Fruit fly (Drosophila melanogaster): ENCODE measurements around the gene Ipp.

Gene Ipp

dm6 chr3R:13986648-13987047, 28.1 kb downstream of the Ipp start:
- no peak for TF ChIP-seq Pif1B (GFP tag; optimal IDR thresholded peaks at IDR 0.05)
- no peak for TF ChIP-seq CG9948 (tag; optimal IDR thresholded peaks at IDR 0.05)
- no peak for TF ChIP-seq CG15710 (tag; optimal IDR thresholded peaks at IDR 0.05)
- TF ChIP-seq CG12605 (GFP tag; IDR thresholded peaks at IDR 0.05), result no peak
- TF ChIP-seq D1 (tag; optimal IDR thresholded peaks at IDR 0.05), result no peak
- no peak for TF ChIP-seq CG8301 (tag; optimal IDR thresholded peaks at IDR 0.05)

dm6 chr3R:13988923-13989436, 30.4 kb downstream of the Ipp start:
- TF ChIP-seq gl (tag; optimal IDR thresholded peaks at IDR 0.05) (peak; percentile 52), EcR (GFP tag; optimal IDR thresholded peaks at IDR 0.05) (no peak)

- TF ChIP-seq CG17806 (tag; optimal IDR thresholded peaks at IDR 0.05), result peak; percentile 23
- peak; percentile 44 for TF ChIP-seq CG8159 (tag; optimal IDR thresholded peaks at IDR 0.05)
- no peak for TF ChIP-seq Pif1A (GFP tag; optimal IDR thresholded peaks at IDR 0.05)
- peak; percentile 39 for TF ChIP-seq CG9948 (tag; optimal IDR thresholded peaks at IDR 0.05)
- TF ChIP-seq CG14655 (GFP tag; optimal IDR thresholded peaks at IDR 0.05), result peak; percentile 13
These were observed 30.9 kb downstream of the Ipp start for dm6 chr3R:13989453-13989852.

- no peak for TF ChIP-seq Snoo (tag; optimal IDR thresholded peaks at IDR 0.05)
- TF ChIP-seq CG17806 (tag; optimal IDR thresholded peaks at IDR 0.05), result no peak
- TF ChIP-seq CG4496 (GFP tag; IDR thresholded peaks at IDR 0.05), result 0 out of 3 replicates have a peak, but pooled peaks have one; percentile 35
- TF ChIP-seq Pif1A (GFP tag; optimal IDR thresholded peaks at IDR 0.05), result no peak
- no peak for TF ChIP-seq Ets98B (GFP tag; IDR thresholded peaks at IDR 0.05)
- TF ChIP-seq CG13204 (GFP tag; optimal IDR thresholded peaks at IDR 0.05), result no peak
- no peak for TF ChIP-seq D1 (tag; optimal IDR thresholded peaks at IDR 0.05)
- no peak for TF ChIP-seq fd96Ca (GFP tag; IDR thresholded peaks at IDR 0.05)
- TF ChIP-seq rn (GFP tag; IDR thresholded peaks at IDR 0.05), result no peak
These were observed 31.5 kb downstream of the Ipp start for dm6 chr3R:13990109-13990508.

- TF ChIP-seq Pif1A (GFP tag; optimal IDR thresholded peaks at IDR 0.05) (no peak), CG4496 (GFP tag; IDR thresholded peaks at IDR 0.05) (peak; percentile 67; the same call in 2 of the 3 replicates), Snoo (tag; optimal IDR thresholded peaks at IDR 0.05) (peak; percentile 29), CG8301 (tag; optimal IDR thresholded peaks at IDR 0.05) (peak; percentile 2), CG32121 (GFP tag; IDR thresholded peaks at IDR 0.05) (peak; percentile 65; the same call in 1 of the 2 replicates), Ets98B (GFP tag; IDR thresholded peaks at IDR 0.05) (peak; percentile 46), fd96Ca (GFP tag; IDR thresholded peaks at IDR 0.05) (peak; percentile 55; the same call in 1 of the 3 replicates), CG12605 (GFP tag; IDR thresholded peaks at IDR 0.05) (peak; percentile 77), CG15710 (tag; optimal IDR thresholded peaks at IDR 0.05) (no peak), CG14655 (GFP tag; optimal IDR thresholded peaks at IDR 0.05) (no peak), Pif1B (GFP tag; optimal IDR thresholded peaks at IDR 0.05) (no peak), rn (GFP tag; IDR thresholded peaks at IDR 0.05) (0 out of 2 replicates have a peak, but pooled peaks have one; percentile 22), EcR (GFP tag; optimal IDR thresholded peaks at IDR 0.05) (no peak), CG9948 (tag; optimal IDR thresholded peaks at IDR 0.05) (no peak)
These were observed 33.5 kb downstream of the Ipp start for dm6 chr3R:13992126-13992535.

dm6 chr3R:13995426-13995825, 36.8 kb downstream of the Ipp start:
- TF ChIP-seq CG13204 (GFP tag; optimal IDR thresholded peaks at IDR 0.05) (no peak), gl (tag; optimal IDR thresholded peaks at IDR 0.05) (no peak), fd96Ca (GFP tag; IDR thresholded peaks at IDR 0.05) (no peak), Pif1B (GFP tag; optimal IDR thresholded peaks at IDR 0.05) (no peak), CG14655 (GFP tag; optimal IDR thresholded peaks at IDR 0.05) (no peak), CG8159 (tag; optimal IDR thresholded peaks at IDR 0.05) (no peak), CG17806 (tag; optimal IDR thresholded peaks at IDR 0.05) (no peak), EcR (GFP tag; optimal IDR thresholded peaks at IDR 0.05) (no peak), CG9948 (tag; optimal IDR thresholded peaks at IDR 0.05) (no peak), rn (GFP tag; IDR thresholded peaks at IDR 0.05) (no peak), Snoo (tag; optimal IDR thresholded peaks at IDR 0.05) (no peak), Ets98B (GFP tag; IDR thresholded peaks at IDR 0.05) (no peak), CG10348 (GFP tag; IDR thresholded peaks at IDR 0.05) (no peak), CG4496 (GFP tag; IDR thresholded peaks at IDR 0.05) (no peak), Pif1A (GFP tag; optimal IDR thresholded peaks at IDR 0.05) (no peak)

- TF ChIP-seq CG15710 (tag; optimal IDR thresholded peaks at IDR 0.05) (no peak), CG32121 (GFP tag; IDR thresholded peaks at IDR 0.05) (no peak), CG8301 (tag; optimal IDR thresholded peaks at IDR 0.05) (no peak), CG4496 (GFP tag; IDR thresholded peaks at IDR 0.05) (no peak), fd96Ca (GFP tag; IDR thresholded peaks at IDR 0.05) (no peak), CG9948 (tag; optimal IDR thresholded peaks at IDR 0.05) (no peak), Pif1B (GFP tag; optimal IDR thresholded peaks at IDR 0.05) (no peak), CG8159 (tag; optimal IDR thresholded peaks at IDR 0.05) (no peak), CG12605 (GFP tag; IDR thresholded peaks at IDR 0.05) (no peak), CG34367 (tag; optimal IDR thresholded peaks at IDR 0.05) (no peak), Ets98B (GFP tag; IDR thresholded peaks at IDR 0.05) (no peak; the same call in 1 of the 2 replicates), CG10348 (GFP tag; IDR thresholded peaks at IDR 0.05) (no peak), CG13204 (GFP tag; optimal IDR thresholded peaks at IDR 0.05) (no peak), EcR (GFP tag; optimal IDR thresholded peaks at IDR 0.05) (no peak)
These were observed 37.3 kb downstream of the Ipp start for dm6 chr3R:13995933-13996332.

Measured in whole organism, pupa.